Worm (Caenorhabditis elegans): Measurements from ENCODE around the gene K07H8.7.

DNA sequence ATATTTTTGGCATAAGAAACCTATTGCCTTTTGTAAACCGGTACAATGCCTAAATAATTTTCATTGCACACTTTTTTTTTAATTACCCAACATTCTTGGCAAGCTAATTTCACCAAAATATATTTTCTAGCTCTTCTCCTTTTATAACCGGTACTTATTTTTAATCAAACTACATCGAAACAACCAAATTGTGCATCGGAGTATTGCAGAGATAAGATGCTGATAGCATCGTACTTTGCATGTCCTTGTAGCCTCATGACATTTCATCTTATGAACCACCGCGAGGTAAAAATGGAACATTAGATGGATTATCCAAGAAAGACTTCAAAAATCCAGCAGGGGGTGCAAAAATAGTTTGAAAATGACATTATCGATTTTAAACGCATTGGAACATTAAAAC is 4.6 kb downstream of the K07H8.7 start:
- no peak for TF ChIP-seq fkh-10 (GFP tag; optimal IDR thresholded peaks at IDR 0.05)
- no peak for TF ChIP-seq nhr-11 (tag; optimal IDR thresholded peaks at IDR 0.05)

All from whole organism, late embryonic.